Fruit fly (Drosophila melanogaster): ENCODE measurements around the gene heca.

dm6 chr3R:30283037-30283590, 5.4 kb downstream of the heca start:
- TF ChIP-seq CG7045 (GFP tag; optimal IDR thresholded peaks at IDR 0.05) (no peak), CG7101 (tag; optimal IDR thresholded peaks at IDR 0.05) (no peak), pad (GFP tag; optimal IDR thresholded peaks at IDR 0.05) (no peak), Mnt (GFP tag; optimal IDR thresholded peaks at IDR 0.05) (no peak), cic (GFP tag; optimal IDR thresholded peaks at IDR 0.05) (peak; percentile 61)
